Worm (Caenorhabditis elegans): ENCODE data around the gene apc-2.

ce11 chrIII:8065101-8065500 is 15.3 kb upstream of the apc-2 start:
- no peak for TF ChIP-seq nhr-6 (tag; optimal IDR thresholded peaks at IDR 0.05)
- TF ChIP-seq unc-39 (tag; optimal IDR thresholded peaks at IDR 0.05) = no peak
- no peak for TF ChIP-seq crh-2 (tag; optimal IDR thresholded peaks at IDR 0.05)

Data from whole organism, L2 larva.